Worm (Caenorhabditis elegans) whole organism, midembryonic: ENCODE measurements around the gene C18H9.6.

ENCODE experiments used
- flt-1 ChIP-seq: fragments of 200-800 bp; sonication (Bioruptor generic); IDR thresholded peaks from 2 replicates; pipeline ENCODE4 v1.3.6; 2022; ENCODE audit warnings: missing genetic modification characterization, missing compliant biosample characterization
- ztf-23 ChIP-seq: fragments of 200-800 bp; sonication (Bioruptor generic); IDR thresholded peaks from 2 replicates; pipeline ENCODE4 v1.3.6; 2022; ENCODE audit warnings: missing genetic modification reagents, missing genetic modification characterization, missing compliant biosample characterization

DNA sequence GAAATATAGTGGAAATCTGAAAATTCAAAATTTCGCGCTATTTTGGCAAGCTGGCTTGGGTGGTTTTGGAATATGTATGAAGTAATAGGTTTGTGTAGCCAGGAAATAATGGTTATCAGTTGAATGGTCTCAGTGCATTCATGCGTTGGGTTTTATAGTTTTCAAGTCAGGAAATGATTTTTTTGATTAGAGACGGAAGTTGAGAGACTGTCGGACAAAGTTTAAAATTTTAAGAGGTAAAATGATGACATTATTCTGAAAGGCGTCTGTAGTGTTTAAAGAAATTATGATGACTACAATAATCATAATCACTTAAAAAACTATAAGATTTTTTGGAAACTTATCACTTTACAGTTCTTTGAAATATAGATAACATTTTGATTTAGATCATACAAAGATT lies at the start of gene C18H9.6:
- TF ChIP-seq ztf-23: no peak
- no peak for TF ChIP-seq flt-1 (GFP tag; lab: Robert Waterston, UW)
